Worm (Caenorhabditis elegans) whole organism, L4 larva: ENCODE data around the gene shn-1.

Experiments used
- F26F4.8 ChIP-seq: fragments of 200-800 bp; sonication (Bioruptor generic); conservative IDR thresholded peaks from 2 replicates; pipeline ENCODE4 v1.3.6; 2022; ENCODE audit warnings: missing genetic modification characterization, missing compliant biosample characterization
- F49E8.2 ChIP-seq: sonication (generic microtip); optimal IDR thresholded peaks from 2 replicates; lab custom pipeline; 2016; ENCODE audit warnings: missing compliant biosample characterization, mild to moderate bottlenecking, missing genetic modification characterization, borderline replicate concordance
- T20F7.1 ChIP-seq: fragments of 200-800 bp; sonication (Bioruptor generic); optimal IDR thresholded peaks from 2 replicates; lab custom pipeline; 2018; ENCODE audit warnings: mild to moderate bottlenecking, missing genetic modification characterization, missing compliant biosample characterization
- Y5F2A.4 ChIP-seq: fragments of 200-800 bp; sonication (Bioruptor generic); optimal IDR thresholded peaks from 2 replicates; lab custom pipeline; 2018; ENCODE audit warnings: mild to moderate bottlenecking, missing genetic modification characterization, missing compliant biosample characterization
- ZK546.5 ChIP-seq, 2 experiments: sonication (generic microtip); optimal IDR thresholded peaks; 2 replicates each; lab custom pipeline; 2017; ENCODE audit warnings: missing biosample characterization in 2 of 2, missing genetic modification characterization in 2 of 2
- aha-1 ChIP-seq: fragments of 150-350 bp; peaks from one replicate; lab custom pipeline; 2014; ENCODE audit warnings: missing biosample characterization, missing genetic modification characterization
- ama-1 ChIP-seq: fragments of 150-350 bp; optimal IDR thresholded peaks from 2 replicates; lab custom pipeline; 2014; ENCODE audit warnings: inconsistent platforms, mixed read lengths
- arid-1 ChIP-seq: fragments of 200-800 bp; sonication (Bioruptor generic); conservative IDR thresholded peaks from 2 replicates; pipeline ENCODE4 v1.3.6; 2022; ENCODE audit warnings: missing genetic modification reagents, missing genetic modification characterization, missing compliant biosample characterization
- attf-4 ChIP-seq: sonication (generic microtip); optimal IDR thresholded peaks from 3 replicates; lab custom pipeline; 2017; ENCODE audit warnings: missing biosample characterization, missing genetic modification characterization
- ceh-20 ChIP-seq: fragments of 200-800 bp; sonication (Bioruptor generic); IDR thresholded peaks from 2 replicates; pipeline ENCODE4 v1.3.6; 2022; ENCODE audit warnings: missing genetic modification reagents, missing genetic modification characterization, missing compliant biosample characterization
- ceh-44 ChIP-seq: fragments of 200-800 bp; sonication (Bioruptor generic); IDR thresholded peaks from 2 replicates; pipeline ENCODE4 v1.3.6; 2022; ENCODE audit warnings: missing genetic modification reagents, missing genetic modification characterization, missing compliant biosample characterization
- daf-16 ChIP-seq, 3 experiments: sonication (generic microtip); optimal IDR thresholded peaks; 2 replicates each; lab custom pipeline; 2016 to 2017; ENCODE audit warnings: missing genetic modification characterization in 3 of 3, missing genetic modification reagents in 3 of 3, mild to moderate bottlenecking in 2 of 3, missing compliant biosample characterization in 2 of 3, missing biosample characterization in 1 of 3, moderate library complexity in 1 of 3
- daf-8 ChIP-seq: fragments of 200-800 bp; sonication (Bioruptor generic); IDR thresholded peaks from 2 replicates; pipeline ENCODE4 v1.3.6; 2022; ENCODE audit warnings: missing genetic modification characterization, missing compliant biosample characterization
- dmd-8 ChIP-seq: fragments of 200-800 bp; sonication (Bioruptor generic); IDR thresholded peaks from 2 replicates; pipeline ENCODE4 v1.3.6; 2022; ENCODE audit warnings: missing genetic modification characterization, missing compliant biosample characterization
- duxl-1 ChIP-seq: sonication (generic microtip); optimal IDR thresholded peaks from 2 replicates; lab custom pipeline; 2016; ENCODE audit warnings: mild to moderate bottlenecking, missing genetic modification characterization, moderate library complexity, missing compliant biosample characterization; ENCODE audit not compliant: poor library complexity
- dve-1 ChIP-seq: sonication (generic microtip); optimal IDR thresholded peaks from 2 replicates; lab custom pipeline; 2017; ENCODE audit warnings: antibody characterized with exemption, mild to moderate bottlenecking, missing genetic modification characterization, missing compliant biosample characterization; ENCODE audit not compliant: insufficient read depth
- egl-27 ChIP-seq: sonication (generic microtip); optimal IDR thresholded peaks from 3 replicates; lab custom pipeline; 2017; ENCODE audit warnings: missing biosample characterization, missing genetic modification reagents, missing genetic modification characterization
- egl-43 ChIP-seq: fragments of 200-800 bp; sonication (Bioruptor generic); IDR thresholded peaks from 2 replicates; pipeline ENCODE4 v1.3.6; 2022; ENCODE audit warnings: missing genetic modification reagents, missing genetic modification characterization, missing compliant biosample characterization
- fos-1 ChIP-seq: fragments of 150-350 bp; optimal IDR thresholded peaks from 2 replicates; lab custom pipeline; 2014; ENCODE audit warnings: missing biosample characterization, missing genetic modification characterization
- hif-1 ChIP-seq, 2 experiments: sonication (generic microtip); optimal IDR thresholded peaks; 2 replicates each; lab custom pipeline; 2016 to 2017; ENCODE audit warnings: missing compliant biosample characterization in 2 of 2, missing genetic modification characterization in 2 of 2, missing genetic modification reagents in 2 of 2, missing genotype in 2 of 2, mild to moderate bottlenecking in 1 of 2
- hmg-1.1 ChIP-seq: fragments of 200-800 bp; sonication (Bioruptor generic); IDR thresholded peaks from 2 replicates; pipeline ENCODE4 v1.3.6; 2022; ENCODE audit warnings: missing genetic modification reagents, missing genetic modification characterization, missing compliant biosample characterization
- lin-13 ChIP-seq: fragments of 150-350 bp; optimal IDR thresholded peaks from 2 replicates; lab custom pipeline; 2014; ENCODE audit warnings: missing biosample characterization, missing genetic modification reagents, missing genetic modification characterization
- lin-15B ChIP-seq: fragments of 150-350 bp; sonication (generic microtip); optimal IDR thresholded peaks from 3 replicates; lab custom pipeline; 2014; ENCODE audit warnings: missing biosample characterization, missing genetic modification characterization
- lin-29 ChIP-seq: fragments of 200-800 bp; sonication (Bioruptor generic); IDR thresholded peaks from 2 replicates; pipeline ENCODE4 v1.3.6; 2022; ENCODE audit warnings: missing genetic modification reagents, missing genetic modification characterization, missing compliant biosample characterization
- lin-38 ChIP-seq: fragments of 200-800 bp; sonication (Bioruptor generic); IDR thresholded peaks from 2 replicates; pipeline ENCODE4 v1.3.6; 2022; ENCODE audit warnings: missing genetic modification reagents, missing genetic modification characterization, missing compliant biosample characterization
- madf-5 ChIP-seq, 2 experiments: fragments of 200-800 bp; sonication (Bioruptor generic); IDR thresholded peaks; 2 replicates each; pipeline ENCODE4 v1.3.6; 2022; ENCODE audit warnings: missing compliant biosample characterization in 2 of 2, missing genetic modification characterization in 2 of 2
- madf-9 ChIP-seq: fragments of 200-800 bp; sonication (Bioruptor generic); conservative IDR thresholded peaks from 2 replicates; pipeline ENCODE4 v1.3.6; 2022; ENCODE audit warnings: missing genetic modification reagents, missing genetic modification characterization, missing compliant biosample characterization
- mdl-1 ChIP-seq, 2 experiments: fragments of 150-350 bp in 1 of 2; sonication (generic microtip) in 1 of 2; optimal IDR thresholded peaks; 2 replicates each; lab custom pipeline; 2014 to 2017; ENCODE audit warnings: missing biosample characterization in 2 of 2, missing genetic modification characterization in 2 of 2
- mdt-29 ChIP-seq: fragments of 200-800 bp; sonication (Bioruptor generic); IDR thresholded peaks from 2 replicates; pipeline ENCODE4 v1.3.6; 2022; ENCODE audit warnings: missing genetic modification reagents, missing genetic modification characterization, missing compliant biosample characterization
- mxl-2 ChIP-seq: fragments of 200-800 bp; sonication (Bioruptor generic); conservative IDR thresholded peaks from 2 replicates; pipeline ENCODE4 v1.3.6; 2022; ENCODE audit warnings: missing genetic modification reagents, missing genetic modification characterization, missing compliant biosample characterization
- mxl-3 ChIP-seq: fragments of 200-800 bp; sonication (Bioruptor generic); optimal IDR thresholded peaks from 2 replicates; lab custom pipeline; 2018; ENCODE audit warnings: mild to moderate bottlenecking, missing genetic modification characterization, missing compliant biosample characterization
- nhr-102 ChIP-seq: sonication (generic microtip); optimal IDR thresholded peaks from 2 replicates; lab custom pipeline; 2016; ENCODE audit warnings: mild to moderate bottlenecking, missing genetic modification characterization, moderate library complexity, missing compliant biosample characterization
- nhr-42 ChIP-seq: fragments of 200-800 bp; sonication (Bioruptor generic); IDR thresholded peaks from 2 replicates; pipeline ENCODE4 v1.3.6; 2022; ENCODE audit warnings: missing genetic modification characterization, missing compliant biosample characterization
- pha-4 ChIP-seq, 2 experiments: fragments of 150-350 bp in 1 of 2; fragments of 200-800 bp in 1 of 2; sonication (Bioruptor generic) in 1 of 2; IDR thresholded peaks in 1 of 2; optimal IDR thresholded peaks in 1 of 2; 2 replicates each; pipeline versions ENCODE4 v1.3.6 to Lab custom; 2014 to 2022; ENCODE audit warnings: missing genetic modification characterization in 2 of 2, missing genetic modification reagents in 2 of 2, missing biosample characterization in 1 of 2, missing compliant biosample characterization in 1 of 2
- php-3 ChIP-seq: fragments of 200-800 bp; sonication (Bioruptor generic); IDR thresholded peaks from 2 replicates; pipeline ENCODE4 v1.3.6; 2022; ENCODE audit warnings: missing genetic modification reagents, missing genetic modification characterization, missing compliant biosample characterization
- pqm-1 ChIP-seq: sonication (generic microtip); optimal IDR thresholded peaks from 2 replicates; lab custom pipeline; 2017; ENCODE audit warnings: missing biosample characterization, missing genetic modification characterization
- sdz-12 ChIP-seq: fragments of 200-800 bp; sonication (Bioruptor generic); optimal IDR thresholded peaks from 2 replicates; lab custom pipeline; 2018; ENCODE audit warnings: mild to moderate bottlenecking, missing genetic modification characterization, missing compliant biosample characterization
- set-16 ChIP-seq: fragments of 200-800 bp; sonication (Bioruptor generic); IDR thresholded peaks from 2 replicates; pipeline ENCODE4 v1.3.6; 2022; ENCODE audit warnings: missing genetic modification reagents, missing genetic modification characterization, missing compliant biosample characterization
- skn-1 ChIP-seq: fragments of 150-350 bp; optimal IDR thresholded peaks from 2 replicates; lab custom pipeline; 2014; ENCODE audit warnings: missing biosample characterization, missing genetic modification characterization
- snpc-1.2 ChIP-seq: fragments of 200-800 bp; sonication (Bioruptor generic); IDR thresholded peaks from 2 replicates; pipeline ENCODE4 v1.3.6; 2022; ENCODE audit warnings: missing genetic modification reagents, missing genetic modification characterization, missing compliant biosample characterization
- spr-1 ChIP-seq: sonication (generic microtip); optimal IDR thresholded peaks from 2 replicates; lab custom pipeline; 2016; ENCODE audit warnings: mild to moderate bottlenecking, missing genetic modification characterization, missing compliant biosample characterization
- tra-1 ChIP-seq: fragments of 200-800 bp; sonication (Bioruptor generic); IDR thresholded peaks from 2 replicates; pipeline ENCODE4 v1.3.6; 2022; ENCODE audit warnings: missing genetic modification reagents, missing genetic modification characterization, missing compliant biosample characterization
- unc-130 ChIP-seq: sonication (generic microtip); optimal IDR thresholded peaks from 2 replicates; lab custom pipeline; 2016; ENCODE audit warnings: missing genetic modification reagents, missing genetic modification characterization, missing compliant biosample characterization
- unc-39 ChIP-seq: sonication (generic microtip); optimal IDR thresholded peaks from 2 replicates; lab custom pipeline; 2017; ENCODE audit warnings: missing biosample characterization, missing genetic modification characterization
- unc-62 ChIP-seq, 3 experiments: fragments of 150-350 bp in 1 of 3; sonication (generic microtip); optimal IDR thresholded peaks in 2 of 3; peaks in 1 of 3; 1 replicate in 1 of 3; 2 replicates in 2 of 3; lab custom pipeline; 2014 to 2017; ENCODE audit warnings: missing biosample characterization in 3 of 3, missing genetic modification characterization in 3 of 3, missing genetic modification reagents in 3 of 3, missing genotype in 1 of 3
- vab-7 ChIP-seq: fragments of 200-800 bp; sonication (Bioruptor generic); IDR thresholded peaks from 2 replicates; pipeline ENCODE4 v1.3.6; 2022; ENCODE audit warnings: missing genetic modification reagents, missing genetic modification characterization, missing compliant biosample characterization
- zfp-3 ChIP-seq: fragments of 200-800 bp; sonication (Bioruptor generic); conservative IDR thresholded peaks from 2 replicates; pipeline ENCODE4 v1.3.6; 2022; ENCODE audit warnings: missing genetic modification reagents, missing genetic modification characterization, missing compliant biosample characterization
- ztf-11 ChIP-seq: fragments of 150-350 bp; optimal IDR thresholded peaks from 2 replicates; lab custom pipeline; 2014; ENCODE audit warnings: missing biosample characterization, missing genetic modification characterization
- ztf-7 ChIP-seq: fragments of 150-350 bp; optimal IDR thresholded peaks from 2 replicates; lab custom pipeline; 2014; ENCODE audit warnings: missing biosample characterization, missing genetic modification characterization

Gene shn-1

ce11 chrII:11347878-11348556, 42.7 kb downstream of the shn-1 start, which contains the start of the genes B0491.6 and pigm-1 (continued):
- TF ChIP-seq lin-38 (GFP tag; lab: Robert Waterston, UW) = peak; percentile 76
- no peak for TF ChIP-seq skn-1 (tag; lab: Kevin White, UChicago)
- TF ChIP-seq ceh-44 = no peak
- TF ChIP-seq zfp-3 (GFP tag; lab: Robert Waterston, UW) = no peak
- TF ChIP-seq lin-15B (tag; lab: Kevin White, UChicago) = no peak
- peak in 1 of 2 experiments; percentile 32 for TF ChIP-seq hif-1 (tag; optimal IDR thresholded peaks at IDR 0.05; lab: Kevin White, UChicago)
- peak; percentile 71 for TF ChIP-seq T20F7.1 (GFP tag; lab: Kevin White, UChicago)
- TF ChIP-seq nhr-42 (GFP tag; lab: Robert Waterston, UW) = no peak
- no peak for TF ChIP-seq mxl-2 (GFP tag; lab: Robert Waterston, UW)
- TF ChIP-seq lin-13 = no peak
- no peak for TF ChIP-seq set-16
- TF ChIP-seq mdt-29 (GFP tag; lab: Robert Waterston, UW) = no peak
- no peak for TF ChIP-seq F49E8.2 (tag; lab: Kevin White, UChicago)
- no peak for TF ChIP-seq ama-1 (lab: Kevin White, UChicago)
- TF ChIP-seq dve-1 (tag; lab: Kevin White, UChicago) = peak; percentile 76
- no peak for TF ChIP-seq madf-9 (GFP tag; lab: Robert Waterston, UW)
- TF ChIP-seq ztf-7 (tag; lab: Kevin White, UChicago) = no peak
- no peak for TF ChIP-seq aha-1 (tag; lab: Kevin White, UChicago)
- TF ChIP-seq pqm-1 (tag; lab: Kevin White, UChicago) = no peak
- TF ChIP-seq daf-8 (GFP tag; lab: Robert Waterston, UW) = no peak
- TF ChIP-seq snpc-1.2 (GFP tag; lab: Robert Waterston, UW) = no peak
- TF ChIP-seq ztf-11 = no peak
- no peak for TF ChIP-seq arid-1
- no peak for TF ChIP-seq ZK546.5 (tag; optimal IDR thresholded peaks at IDR 0.05; lab: Kevin White, UChicago)
- peak in 1 of 2 experiments; percentile 56 for TF ChIP-seq mdl-1 (tag; optimal IDR thresholded peaks at IDR 0.05; lab: Kevin White, UChicago)
- TF ChIP-seq spr-1 (tag; lab: Kevin White, UChicago) = peak; percentile 49
- TF ChIP-seq Y5F2A.4 (GFP tag; lab: Kevin White, UChicago) = no peak
- TF ChIP-seq unc-62 (GFP tag; optimal IDR thresholded peaks at IDR 0.05 in 1 of 2; lab: Kevin White, UChicago) = peak in 1 of 2 experiments; percentile 83
- TF ChIP-seq unc-62 (tag; optimal IDR thresholded peaks at IDR 0.05; lab: Kevin White, UChicago) = no peak
- no peak for TF ChIP-seq daf-16 (GFP tag; optimal IDR thresholded peaks at IDR 0.05; lab: Kevin White, UChicago)
- TF ChIP-seq daf-16 (tag; optimal IDR thresholded peaks at IDR 0.05; lab: Kevin White, UChicago) = peak; percentile 48
- TF ChIP-seq madf-5 (GFP tag; IDR thresholded peaks at IDR 0.05; lab: Robert Waterston, UW) = no peak
- no peak for TF ChIP-seq unc-39 (tag; lab: Kevin White, UChicago)
- TF ChIP-seq duxl-1 (tag; lab: Kevin White, UChicago) = no peak
- no peak for TF ChIP-seq egl-27
- no peak for TF ChIP-seq nhr-102 (tag; lab: Kevin White, UChicago)
- peak; percentile 6 for TF ChIP-seq mxl-3 (GFP tag; lab: Kevin White, UChicago)
- no peak for TF ChIP-seq vab-7 (GFP tag; lab: Robert Waterston, UW)
- TF ChIP-seq fos-1 (tag; lab: Kevin White, UChicago) = no peak
- no peak for TF ChIP-seq egl-43 (GFP tag; lab: Robert Waterston, UW)
- TF ChIP-seq lin-29 (GFP tag; lab: Robert Waterston, UW) = no peak
- no peak for TF ChIP-seq sdz-12 (GFP tag; lab: Kevin White, UChicago)
- no peak for TF ChIP-seq F26F4.8
- TF ChIP-seq unc-130 (GFP tag; lab: Kevin White, UChicago) = no peak
- no peak for TF ChIP-seq ceh-20 (GFP tag; lab: Robert Waterston, UW)
- TF ChIP-seq dmd-8 (GFP tag; lab: Robert Waterston, UW) = no peak
- TF ChIP-seq pha-4 (GFP tag; IDR thresholded peaks at IDR 0.05; lab: Robert Waterston, UW) = no peak
- no peak for TF ChIP-seq pha-4 (tag; optimal IDR thresholded peaks at IDR 0.05; lab: Kevin White, UChicago)
- TF ChIP-seq php-3 (GFP tag; lab: Robert Waterston, UW) = no peak
- no peak for TF ChIP-seq tra-1 (GFP tag; lab: Robert Waterston, UW)
- no peak for TF ChIP-seq attf-4 (tag; lab: Kevin White, UChicago)
- TF ChIP-seq hmg-1.1 = no peak; the same call in 1 of the 2 replicates
